Worm (Caenorhabditis elegans): ENCODE measurements around the gene best-17.

- no peak for TF ChIP-seq T22C8.4 (GFP tag; IDR thresholded peaks at IDR 0.05)
- TF ChIP-seq cog-1 (tag; optimal IDR thresholded peaks at IDR 0.05), result no peak
Measured at ce11 chrIII:576555-576954, 32.9 kb downstream of the best-17 start.

All from whole organism, midembryonic.